Fruit fly (Drosophila melanogaster) whole organism, embryonic: ENCODE results near the gene Tom.

Experiments used
- ATbp ChIP-seq: fragments of 200-800 bp; sonication (Bioruptor generic); optimal IDR thresholded peaks from 2 replicates; lab custom pipeline; 2017; ENCODE audit warnings: missing biosample characterization, mild to moderate bottlenecking, missing genetic modification characterization, missing genetic modification reagents
- Antp ChIP-seq: fragments of 200-800 bp; sonication (Bioruptor generic); optimal IDR thresholded peaks from 3 replicates; lab custom pipeline; 2016; ENCODE audit warnings: missing biosample characterization, missing genetic modification characterization
- Atf-2 ChIP-seq: fragments of 200-800 bp; sonication (Bioruptor generic); optimal IDR thresholded peaks from 2 replicates; lab custom pipeline; 2016; ENCODE audit warnings: missing biosample characterization, missing genetic modification characterization
- B-H2 ChIP-seq: fragments of 200-800 bp; sonication (Bioruptor generic); optimal IDR thresholded peaks from 2 replicates; lab custom pipeline; 2018; ENCODE audit warnings: missing biosample characterization, mild to moderate bottlenecking, missing genetic modification characterization
- CG10543 ChIP-seq: fragments of 200-800 bp; sonication (Bioruptor generic); optimal IDR thresholded peaks from 3 replicates; lab custom pipeline; 2017; ENCODE audit warnings: missing biosample characterization, mild to moderate bottlenecking, missing genetic modification characterization, moderate library complexity
- CG10959 ChIP-seq: fragments of 200-800 bp; sonication (Bioruptor generic); IDR thresholded peaks from 2 replicates; pipeline ENCODE4 v1.3.6; 2022; ENCODE audit warnings: missing biosample characterization, missing genetic modification characterization
- CG11093 ChIP-seq: fragments of 200-800 bp; sonication (Bioruptor generic); IDR thresholded peaks from 3 replicates; pipeline ENCODE4 v1.3.6; 2022; ENCODE audit warnings: missing biosample characterization, missing genetic modification characterization
- CG12071 ChIP-seq: fragments of 200-800 bp; sonication (Bioruptor generic); optimal IDR thresholded peaks from 3 replicates; lab custom pipeline; 2018; ENCODE audit warnings: missing biosample characterization, mild to moderate bottlenecking, missing genetic modification characterization
- CG13775 ChIP-seq: fragments of 200-800 bp; sonication (Bioruptor generic); optimal IDR thresholded peaks from 3 replicates; lab custom pipeline; 2017; ENCODE audit warnings: missing biosample characterization, mild to moderate bottlenecking, missing genetic modification characterization
- CG14050 ChIP-seq: fragments of 200-800 bp; sonication (Bioruptor generic); IDR thresholded peaks from 3 replicates; pipeline ENCODE4 v1.3.6; 2022; ENCODE audit warnings: missing biosample characterization, missing genetic modification characterization
- CG14710 ChIP-seq: fragments of 200-800 bp; sonication (Bioruptor generic); optimal IDR thresholded peaks from 3 replicates; lab custom pipeline; 2019; ENCODE audit warnings: missing biosample characterization, mild to moderate bottlenecking, missing genetic modification characterization, moderate library complexity
- CG14965 ChIP-seq: fragments of 200-800 bp; sonication (Bioruptor generic); optimal IDR thresholded peaks from 2 replicates; lab custom pipeline; 2016; ENCODE audit warnings: missing biosample characterization, missing genetic modification characterization, borderline replicate concordance
- CG15514 ChIP-seq: fragments of 200-800 bp; sonication (Bioruptor generic); optimal IDR thresholded peaks from 3 replicates; lab custom pipeline; 2017; ENCODE audit warnings: missing biosample characterization, missing genetic modification characterization, mild to moderate bottlenecking, moderate library complexity, missing genetic modification reagents
- CG1602 ChIP-seq: fragments of 200-800 bp; sonication (Bioruptor generic); optimal IDR thresholded peaks from 3 replicates; lab custom pipeline; 2016; ENCODE audit warnings: missing biosample characterization, missing genetic modification characterization
- CG30431 ChIP-seq: fragments of 200-800 bp; sonication (Bioruptor generic); optimal IDR thresholded peaks from 2 replicates; lab custom pipeline; 2017; ENCODE audit warnings: missing biosample characterization, missing genetic modification characterization
- CG33557 ChIP-seq: fragments of 200-800 bp; sonication (Bioruptor generic); optimal IDR thresholded peaks from 2 replicates; lab custom pipeline; 2019; ENCODE audit warnings: missing biosample characterization, mild to moderate bottlenecking, missing genetic modification characterization, moderate library complexity
- CG3847 ChIP-seq: fragments of 200-800 bp; sonication (Bioruptor generic); IDR thresholded peaks from 2 replicates; pipeline ENCODE4 v1.3.6; 2022; ENCODE audit warnings: missing biosample characterization, missing genetic modification characterization
- CG43689 ChIP-seq: fragments of 200-800 bp; sonication (Bioruptor generic); IDR thresholded peaks from 2 replicates; pipeline ENCODE4 v1.3.6; 2022; ENCODE audit warnings: missing biosample characterization, missing genetic modification characterization
- CG6254 ChIP-seq: fragments of 200-800 bp; sonication (Bioruptor generic); optimal IDR thresholded peaks from 3 replicates; lab custom pipeline; 2017; ENCODE audit warnings: mild to moderate bottlenecking, missing biosample characterization, missing genetic modification reagents, missing genetic modification characterization
- CG9609 ChIP-seq: fragments of 200-800 bp; sonication (Bioruptor generic); optimal IDR thresholded peaks from 3 replicates; lab custom pipeline; 2016; ENCODE audit warnings: missing biosample characterization, missing genetic modification characterization
- CG9876 ChIP-seq: fragments of 200-800 bp; sonication (Bioruptor generic); optimal IDR thresholded peaks from 2 replicates; lab custom pipeline; 2016; ENCODE audit warnings: missing biosample characterization, missing genetic modification characterization
- Dfd ChIP-seq, 2 experiments: fragments of >200 bp; optimal IDR thresholded peaks; 2 replicates each; lab custom pipeline; 2017; ENCODE audit warnings: missing biosample characterization in 2 of 2, missing genetic modification characterization in 2 of 2
- Dll ChIP-seq: fragments of 200-800 bp; sonication (Bioruptor generic); IDR thresholded peaks from 4 replicates; pipeline ENCODE4 v1.3.6; 2022; ENCODE audit warnings: missing biosample characterization, missing genetic modification characterization; ENCODE audit not compliant: partially characterized antibody
- Drgx ChIP-seq: fragments of 200-800 bp; sonication (Bioruptor generic); IDR thresholded peaks from 2 replicates; pipeline ENCODE4 v1.3.6; 2022; ENCODE audit warnings: missing biosample characterization, missing genetic modification characterization
- Fer1 ChIP-seq: fragments of 200-800 bp; sonication (Bioruptor generic); optimal IDR thresholded peaks from 2 replicates; lab custom pipeline; 2017; ENCODE audit warnings: missing biosample characterization, mild to moderate bottlenecking, missing genetic modification characterization
- Jarid2 ChIP-seq: fragments of 200-800 bp; sonication (Bioruptor generic); optimal IDR thresholded peaks from 3 replicates; lab custom pipeline; 2017; ENCODE audit warnings: mild to moderate bottlenecking, missing biosample characterization, missing genetic modification reagents, missing genetic modification characterization
- Med ChIP-seq: fragments of 200-800 bp; sonication (Bioruptor generic); peaks from one replicate; lab custom pipeline; 2016; ENCODE audit warnings: missing biosample characterization, missing genetic modification characterization, mild to moderate bottlenecking, inconsistent platforms, moderate library complexity
- Ptx1 ChIP-seq: fragments of 200-800 bp; sonication (Bioruptor generic); IDR thresholded peaks from 2 replicates; pipeline ENCODE4 v1.3.6; 2022; ENCODE audit warnings: missing biosample characterization, missing genetic modification characterization
- Six4 ChIP-seq: fragments of 200-800 bp; sonication (Bioruptor generic); optimal IDR thresholded peaks from 2 replicates; lab custom pipeline; 2016; ENCODE audit warnings: missing biosample characterization, missing genetic modification characterization
- Sox102F ChIP-seq: fragments of 200-800 bp; sonication (Bioruptor generic); optimal IDR thresholded peaks from 2 replicates; lab custom pipeline; 2018; ENCODE audit warnings: missing biosample characterization, mild to moderate bottlenecking, missing genetic modification characterization, moderate library complexity
- Ssrp ChIP-seq: fragments of 200-800 bp; sonication (Bioruptor generic); optimal IDR thresholded peaks from 2 replicates; lab custom pipeline; 2018; ENCODE audit warnings: missing biosample characterization, mild to moderate bottlenecking, missing genetic modification characterization, moderate library complexity
- ap ChIP-seq: fragments of 200-800 bp; sonication (Bioruptor generic); IDR thresholded peaks from 2 replicates; pipeline ENCODE4 v1.3.6; 2022; ENCODE audit warnings: missing biosample characterization, missing genetic modification characterization
- ash1 ChIP-seq: fragments of 200-800 bp; sonication (Bioruptor generic); optimal IDR thresholded peaks from 2 replicates; lab custom pipeline; 2018; ENCODE audit warnings: missing biosample characterization, mild to moderate bottlenecking, missing genetic modification characterization
- cwo ChIP-seq: fragments of 200-800 bp; sonication (Bioruptor generic); optimal IDR thresholded peaks from 3 replicates; lab custom pipeline; 2017; ENCODE audit warnings: missing biosample characterization, missing genetic modification characterization, mild to moderate bottlenecking, moderate library complexity, missing genetic modification reagents
- dysf ChIP-seq: fragments of 200-800 bp; sonication (Bioruptor generic); IDR thresholded peaks from 3 replicates; pipeline ENCODE4 v1.3.6; 2022; ENCODE audit warnings: missing biosample characterization, missing genetic modification characterization
- ems ChIP-seq: fragments of 200-800 bp; sonication (Bioruptor generic); optimal IDR thresholded peaks from 3 replicates; lab custom pipeline; 2016; ENCODE audit warnings: missing biosample characterization, missing genetic modification characterization
- fd102C ChIP-seq: fragments of 200-800 bp; sonication (Bioruptor generic); optimal IDR thresholded peaks from 2 replicates; lab custom pipeline; 2018; ENCODE audit warnings: missing biosample characterization, mild to moderate bottlenecking, missing genetic modification characterization, moderate library complexity
- fd3F ChIP-seq: fragments of 200-800 bp; sonication (Bioruptor generic); optimal IDR thresholded peaks from 2 replicates; lab custom pipeline; 2018; ENCODE audit warnings: missing biosample characterization, mild to moderate bottlenecking, missing genetic modification characterization, moderate library complexity
- fd64A ChIP-seq: fragments of 200-800 bp; sonication (Bioruptor generic); optimal IDR thresholded peaks from 3 replicates; lab custom pipeline; 2018; ENCODE audit warnings: missing biosample characterization, mild to moderate bottlenecking, missing genetic modification characterization
- fd96Cb ChIP-seq: fragments of 200-800 bp; sonication (Bioruptor generic); optimal IDR thresholded peaks from 2 replicates; lab custom pipeline; 2018; ENCODE audit warnings: missing biosample characterization, mild to moderate bottlenecking, missing genetic modification characterization, moderate library complexity
- jigr1 ChIP-seq: fragments of 200-800 bp; sonication (Bioruptor generic); IDR thresholded peaks from 3 replicates; pipeline ENCODE4 v1.3.6; 2022; ENCODE audit warnings: missing biosample characterization, missing genetic modification characterization
- jing ChIP-seq: fragments of 200-800 bp; sonication (Bioruptor generic); optimal IDR thresholded peaks from 2 replicates; lab custom pipeline; 2018; ENCODE audit warnings: missing biosample characterization, mild to moderate bottlenecking, missing genetic modification characterization
- lov ChIP-seq, 2 experiments: fragments of 200-800 bp in 1 of 2; fragments of >200 bp in 1 of 2; sonication (Bioruptor generic) in 1 of 2; IDR thresholded peaks in 1 of 2; optimal IDR thresholded peaks in 1 of 2; 2 replicates in 1 of 2; 3 replicates in 1 of 2; pipeline versions ENCODE4 v1.3.6 to Lab custom; 2017 to 2022; ENCODE audit warnings: missing biosample characterization in 1 of 2, missing genetic modification characterization in 1 of 2
- nerfin-2 ChIP-seq: fragments of 200-800 bp; sonication (Bioruptor generic); IDR thresholded peaks from 2 replicates; pipeline ENCODE4 v1.3.6; 2022; ENCODE audit warnings: missing biosample characterization, missing genetic modification characterization; ENCODE audit not compliant: partially characterized antibody
- pnt ChIP-seq: fragments of 200-800 bp; sonication (Bioruptor generic); optimal IDR thresholded peaks from 3 replicates; lab custom pipeline; 2016; ENCODE audit warnings: missing biosample characterization, missing genetic modification characterization
- seq ChIP-seq: fragments of 200-800 bp; sonication (Bioruptor generic); IDR thresholded peaks from 2 replicates; pipeline ENCODE4 v1.3.6; 2022; ENCODE audit warnings: missing biosample characterization, missing genetic modification characterization
- shn ChIP-seq: fragments of 200-800 bp; sonication (Bioruptor generic); optimal IDR thresholded peaks from 3 replicates; lab custom pipeline; 2016; ENCODE audit warnings: missing biosample characterization, missing genetic modification characterization
- sima ChIP-seq: fragments of 200-800 bp; sonication (Bioruptor generic); optimal IDR thresholded peaks from 2 replicates; lab custom pipeline; 2016; ENCODE audit warnings: missing biosample characterization, missing genetic modification characterization
- trem ChIP-seq: fragments of 200-800 bp; optimal IDR thresholded peaks from 3 replicates; lab custom pipeline; 2019; ENCODE audit warnings: missing biosample characterization, mild to moderate bottlenecking, missing genetic modification characterization, moderate library complexity
- ttk ChIP-seq: fragments of 200-800 bp; sonication (Bioruptor generic); IDR thresholded peaks from 2 replicates; pipeline ENCODE4 v2.1.2; 2022; ENCODE audit warnings: missing biosample characterization, missing genetic modification characterization
- tup ChIP-seq: fragments of 200-800 bp; sonication (Bioruptor generic); optimal IDR thresholded peaks from 2 replicates; lab custom pipeline; 2016; ENCODE audit warnings: missing biosample characterization, mild to moderate bottlenecking, missing genetic modification characterization, moderate library complexity

Tom gene

DNA sequence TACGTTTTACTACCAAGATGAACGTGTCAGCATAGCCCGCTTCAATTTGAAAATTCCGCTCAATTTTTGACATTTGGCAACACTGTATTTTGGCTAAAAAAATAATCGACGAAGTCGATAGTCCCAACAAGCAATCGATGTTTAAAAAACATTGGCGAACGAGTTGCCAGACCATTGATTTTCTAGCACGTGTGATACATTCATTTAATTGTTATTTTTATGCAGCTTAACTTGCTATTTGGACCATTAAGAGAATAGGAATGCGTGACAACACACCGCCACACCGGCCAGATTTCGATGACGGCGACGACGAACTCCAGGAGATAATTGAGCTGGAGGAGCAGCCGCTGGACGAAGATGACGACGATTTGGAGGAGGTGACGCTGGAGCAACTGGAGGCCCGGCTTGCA, 13.5 kb downstream of the Tom start, which contains the start of gene CG5114 (continued):
- TF ChIP-seq ash1 = no peak
- no peak for TF ChIP-seq sima (GFP tag; lab: Kevin White, UChicago)
- no peak for TF ChIP-seq fd102C (GFP tag; lab: Kevin White, UChicago)
- TF ChIP-seq CG12071 = no peak
- TF ChIP-seq jigr1 (GFP tag; lab: Robert Waterston, UW) = no peak
- TF ChIP-seq dysf (GFP tag; lab: Robert Waterston, UW) = no peak
- TF ChIP-seq CG43689 = no peak
- no peak for TF ChIP-seq ATbp (GFP tag; lab: Kevin White, UChicago)
- TF ChIP-seq lov (optimal IDR thresholded peaks at IDR 0.05; lab: Kevin White, UChicago) = no peak
- TF ChIP-seq lov (GFP tag; IDR thresholded peaks at IDR 0.05; lab: Robert Waterston, UW) = no peak
- TF ChIP-seq CG1602 (GFP tag; lab: Kevin White, UChicago) = no peak
- peak; percentile 94 for TF ChIP-seq Med
- TF ChIP-seq CG10543 = no peak
- no peak for TF ChIP-seq ap (GFP tag; lab: Robert Waterston, UW)
- peak; percentile 84 for TF ChIP-seq B-H2 (GFP tag; lab: Kevin White, UChicago)
- no peak for TF ChIP-seq Six4 (GFP tag; lab: Kevin White, UChicago)
- TF ChIP-seq CG10959 (GFP tag; lab: Robert Waterston, UW) = no peak
- TF ChIP-seq Drgx (GFP tag; lab: Robert Waterston, UW) = no peak
- no peak for TF ChIP-seq Jarid2 (GFP tag; lab: Kevin White, UChicago)
- peak; percentile 93 for TF ChIP-seq Dll (GFP tag; lab: Robert Waterston, UW)
- TF ChIP-seq fd96Cb (tag; lab: Kevin White, UChicago) = no peak
- no peak for TF ChIP-seq CG9876
- peak; percentile 82 for TF ChIP-seq CG14710 (tag; lab: Kevin White, UChicago)
- no peak for TF ChIP-seq seq (GFP tag; lab: Robert Waterston, UW)
- 0 out of 3 replicates have a peak, but pooled peaks have one; percentile 17 for TF ChIP-seq CG14050 (GFP tag; lab: Robert Waterston, UW)
- peak; percentile 41 for TF ChIP-seq CG9609
- no peak for TF ChIP-seq CG30431 (GFP tag; lab: Kevin White, UChicago)
- no peak for TF ChIP-seq tup (GFP tag; lab: Kevin White, UChicago)
- no peak for TF ChIP-seq CG11093 (GFP tag; lab: Robert Waterston, UW)
- peak; percentile 2 for TF ChIP-seq shn (GFP tag; lab: Kevin White, UChicago)
- no peak for TF ChIP-seq fd3F
- no peak for TF ChIP-seq CG6254 (GFP tag; lab: Kevin White, UChicago)
- TF ChIP-seq CG3847 (GFP tag; lab: Robert Waterston, UW) = peak; percentile 89
- no peak for TF ChIP-seq CG14965
- TF ChIP-seq pnt (GFP tag; lab: Kevin White, UChicago) = no peak
- no peak for TF ChIP-seq Ptx1 (GFP tag; lab: Robert Waterston, UW)
- peak; percentile 14 for TF ChIP-seq Sox102F (GFP tag; lab: Kevin White, UChicago)
- TF ChIP-seq ems (GFP tag; lab: Kevin White, UChicago) = peak; percentile 24
- TF ChIP-seq jing (GFP tag; lab: Kevin White, UChicago) = no peak
- peak; percentile 62 for TF ChIP-seq Fer1
- TF ChIP-seq trem (tag; lab: Kevin White, UChicago) = peak; percentile 86
- TF ChIP-seq nerfin-2 = peak; percentile 78
- no peak for TF ChIP-seq ttk
- no peak for TF ChIP-seq Ssrp (tag; lab: Kevin White, UChicago)
- TF ChIP-seq fd64A = no peak
- TF ChIP-seq Dfd (GFP tag; optimal IDR thresholded peaks at IDR 0.05; lab: Kevin White, UChicago) = no peak
- TF ChIP-seq Antp (GFP tag; lab: Kevin White, UChicago) = peak; percentile 26
- TF ChIP-seq CG15514 (GFP tag; lab: Kevin White, UChicago) = peak; percentile 67
- peak; percentile 11 for TF ChIP-seq Atf-2
- TF ChIP-seq CG33557 (GFP tag; lab: Kevin White, UChicago) = no peak
- TF ChIP-seq CG13775 (GFP tag; lab: Kevin White, UChicago) = no peak
- TF ChIP-seq cwo = peak; percentile 96
